Fruit fly (Drosophila melanogaster): ENCODE results near the gene mRpS10.

dm6 chr3R:15206273-15206672 is 23.2 kb upstream of the mRpS10 start, which contains the start of gene Spn88Ea:
- TF ChIP-seq CG8478 (optimal IDR thresholded peaks at IDR 0.05) (no peak), CTCF (optimal IDR thresholded peaks at IDR 0.05) (no peak)
